Fruit fly (Drosophila melanogaster) whole organism, embryonic: Measurements from ENCODE around the gene CG7810.

Experiments used
- Antp ChIP-seq: fragments of 200-800 bp; sonication (Bioruptor generic); optimal IDR thresholded peaks from 3 replicates; lab custom pipeline; 2016; ENCODE audit warnings: missing biosample characterization, missing genetic modification characterization
- Atf6 ChIP-seq: fragments of 200-800 bp; sonication (Bioruptor generic); IDR thresholded peaks from 2 replicates; pipeline ENCODE4 v1.3.6; 2022; ENCODE audit warnings: missing biosample characterization, missing genetic modification characterization
- Bdp1 ChIP-seq: fragments of 200-800 bp; sonication (Bioruptor generic); optimal IDR thresholded peaks from 3 replicates; lab custom pipeline; 2016; ENCODE audit warnings: missing biosample characterization, missing genetic modification characterization
- CG11695 ChIP-seq: fragments of 200-800 bp; sonication (Bioruptor generic); IDR thresholded peaks from 3 replicates; pipeline ENCODE4 v1.3.6; 2022; ENCODE audit warnings: missing biosample characterization, missing genetic modification characterization
- CG1233 ChIP-seq: fragments of 200-800 bp; sonication (Bioruptor generic); optimal IDR thresholded peaks from 4 replicates; lab custom pipeline; 2018; ENCODE audit warnings: missing biosample characterization, mild to moderate bottlenecking, missing genetic modification characterization
- CG13123 ChIP-seq: fragments of 200-800 bp; sonication (Bioruptor generic); optimal IDR thresholded peaks from 2 replicates; lab custom pipeline; 2016; ENCODE audit warnings: missing biosample characterization, missing genetic modification characterization
- CG14710 ChIP-seq: fragments of 200-800 bp; sonication (Bioruptor generic); optimal IDR thresholded peaks from 3 replicates; lab custom pipeline; 2019; ENCODE audit warnings: missing biosample characterization, mild to moderate bottlenecking, missing genetic modification characterization, moderate library complexity
- CG15479 ChIP-seq: fragments of 200-800 bp; sonication (Bioruptor generic); optimal IDR thresholded peaks from 3 replicates; lab custom pipeline; 2019; ENCODE audit warnings: missing biosample characterization, mild to moderate bottlenecking, missing genetic modification characterization, moderate library complexity
- CG17612 ChIP-seq: fragments of 200-800 bp; sonication (Bioruptor generic); IDR thresholded peaks from 2 replicates; pipeline ENCODE4 v1.3.6; 2022; ENCODE audit warnings: missing biosample characterization, missing genetic modification characterization
- CG18599 ChIP-seq: fragments of 200-800 bp; sonication (Bioruptor generic); optimal IDR thresholded peaks from 3 replicates; lab custom pipeline; 2017; ENCODE audit warnings: missing biosample characterization, missing genetic modification characterization, mild to moderate bottlenecking, moderate library complexity, missing genetic modification reagents
- CG2116 ChIP-seq: fragments of 200-800 bp; sonication (Bioruptor generic); optimal IDR thresholded peaks from 3 replicates; lab custom pipeline; 2018; ENCODE audit warnings: missing biosample characterization, mild to moderate bottlenecking, missing genetic modification characterization
- CG2678 ChIP-seq: fragments of 200-800 bp; sonication (Bioruptor generic); optimal IDR thresholded peaks from 3 replicates; lab custom pipeline; 2019; ENCODE audit warnings: missing biosample characterization, mild to moderate bottlenecking, missing genetic modification characterization, moderate library complexity
- CG5953 ChIP-seq: fragments of 200-800 bp; sonication (Bioruptor generic); IDR thresholded peaks from 2 replicates; pipeline ENCODE4 v1.3.6; 2022; ENCODE audit warnings: missing biosample characterization, missing genetic modification characterization
- CG7963 ChIP-seq: fragments of 200-800 bp; sonication (Bioruptor generic); IDR thresholded peaks from 3 replicates; pipeline ENCODE4 v1.3.6; 2022; ENCODE audit warnings: missing biosample characterization, missing genetic modification characterization; ENCODE audit not compliant: partially characterized antibody
- CG9727 ChIP-seq: fragments of 200-800 bp; sonication (Bioruptor generic); optimal IDR thresholded peaks from 3 replicates; lab custom pipeline; 2017; ENCODE audit warnings: missing biosample characterization, mild to moderate bottlenecking, missing genetic modification characterization
- CG9932 ChIP-seq: fragments of 200-800 bp; sonication (Bioruptor generic); IDR thresholded peaks from 2 replicates; pipeline ENCODE4 v1.3.6; 2022; ENCODE audit warnings: missing biosample characterization, missing genetic modification characterization
- Dek ChIP-seq: fragments of 200-800 bp; sonication (Bioruptor generic); optimal IDR thresholded peaks from 3 replicates; lab custom pipeline; 2019; ENCODE audit warnings: missing biosample characterization, mild to moderate bottlenecking, missing genetic modification characterization, moderate library complexity
- Dp ChIP-seq: fragments of 200-800 bp; sonication (Bioruptor generic); optimal IDR thresholded peaks from 2 replicates; lab custom pipeline; 2018; ENCODE audit warnings: missing biosample characterization, mild to moderate bottlenecking, missing genetic modification characterization, moderate library complexity
- Fer1 ChIP-seq: fragments of 200-800 bp; sonication (Bioruptor generic); optimal IDR thresholded peaks from 2 replicates; lab custom pipeline; 2017; ENCODE audit warnings: missing biosample characterization, mild to moderate bottlenecking, missing genetic modification characterization
- GATAe ChIP-seq: fragments of 200-800 bp; sonication (Bioruptor generic); conservative IDR thresholded peaks from 2 replicates; pipeline ENCODE4 v1.3.6; 2022; ENCODE audit warnings: missing biosample characterization, missing genetic modification characterization
- H2.0 ChIP-seq: fragments of 200-800 bp; sonication (Bioruptor generic); IDR thresholded peaks from 2 replicates; pipeline ENCODE4 v1.3.6; 2022; ENCODE audit warnings: missing biosample characterization, missing genetic modification characterization
- Mes4 ChIP-seq: fragments of 200-800 bp; sonication (Bioruptor generic); optimal IDR thresholded peaks from 2 replicates; lab custom pipeline; 2016; ENCODE audit warnings: missing biosample characterization, missing genetic modification characterization
- NFAT ChIP-seq: fragments of 200-800 bp; sonication (Bioruptor generic); IDR thresholded peaks from 2 replicates; pipeline ENCODE4 v1.3.6; 2022; ENCODE audit warnings: missing biosample characterization, missing genetic modification characterization
- Rfx ChIP-seq: fragments of 200-800 bp; sonication (Bioruptor generic); IDR thresholded peaks from 2 replicates; pipeline ENCODE4 v1.3.6; 2022; ENCODE audit warnings: missing biosample characterization, missing genetic modification characterization
- Spps ChIP-seq: fragments of 200-800 bp; sonication (Bioruptor generic); optimal IDR thresholded peaks from 2 replicates; lab custom pipeline; 2018; ENCODE audit warnings: missing biosample characterization, mild to moderate bottlenecking, missing genetic modification characterization
- ac ChIP-seq: fragments of 200-800 bp; sonication (Bioruptor generic); optimal IDR thresholded peaks from 3 replicates; lab custom pipeline; 2017; ENCODE audit warnings: missing biosample characterization, mild to moderate bottlenecking, missing genetic modification characterization
- btn ChIP-seq: fragments of 200-800 bp; sonication (Bioruptor generic); optimal IDR thresholded peaks from 2 replicates; lab custom pipeline; 2016; ENCODE audit warnings: missing biosample characterization, missing genetic modification characterization
- cad ChIP-seq: fragments of >200 bp; optimal IDR thresholded peaks from 2 replicates; lab custom pipeline; 2017; ENCODE audit warnings: missing biosample characterization, missing genetic modification characterization
- chinmo ChIP-seq: fragments of 200-800 bp; sonication (Bioruptor generic); IDR thresholded peaks from 4 replicates; pipeline ENCODE4 v1.3.6; 2022; ENCODE audit warnings: missing biosample characterization, missing genetic modification characterization; ENCODE audit not compliant: partially characterized antibody
- da ChIP-seq: fragments of 200-800 bp; sonication (Bioruptor generic); optimal IDR thresholded peaks from 2 replicates; lab custom pipeline; 2016; ENCODE audit warnings: missing biosample characterization, missing genetic modification characterization
- dm ChIP-seq: fragments of 200-800 bp; sonication (Bioruptor generic); optimal IDR thresholded peaks from 3 replicates; lab custom pipeline; 2016; ENCODE audit warnings: missing biosample characterization, missing genetic modification characterization
- eve ChIP-seq, 2 experiments: fragments of >200 bp; optimal IDR thresholded peaks; 2 replicates each; lab custom pipeline; 2017; ENCODE audit warnings: missing biosample characterization in 2 of 2, missing genetic modification characterization in 2 of 2
- eyg ChIP-seq: fragments of 200-800 bp; sonication (Bioruptor generic); optimal IDR thresholded peaks from 3 replicates; lab custom pipeline; 2016; ENCODE audit warnings: missing biosample characterization, missing genetic modification characterization
- gce ChIP-seq: fragments of 200-800 bp; sonication (Bioruptor generic); IDR thresholded peaks from 3 replicates; pipeline ENCODE4 v1.3.6; 2022; ENCODE audit warnings: missing biosample characterization, missing genetic modification characterization
- gcm2 ChIP-seq: fragments of 200-800 bp; sonication (Bioruptor generic); optimal IDR thresholded peaks from 2 replicates; lab custom pipeline; 2016; ENCODE audit warnings: missing biosample characterization, missing genetic modification characterization
- grau ChIP-seq: fragments of 200-800 bp; optimal IDR thresholded peaks from 3 replicates; lab custom pipeline; 2019; ENCODE audit warnings: missing biosample characterization, mild to moderate bottlenecking, missing genetic modification characterization, moderate library complexity
- gsb ChIP-seq: fragments of 200-800 bp; sonication (Bioruptor generic); IDR thresholded peaks from 2 replicates; pipeline ENCODE4 v1.3.6; 2022; ENCODE audit warnings: missing biosample characterization, missing genetic modification characterization
- hb ChIP-seq: fragments of 200-800 bp; sonication (Bioruptor generic); IDR thresholded peaks from 3 replicates; pipeline ENCODE4 v1.3.6; 2022; ENCODE audit warnings: missing biosample characterization, missing genetic modification characterization; ENCODE audit not compliant: partially characterized antibody
- hbn ChIP-seq: fragments of 200-800 bp; sonication (Bioruptor generic); IDR thresholded peaks from 2 replicates; pipeline ENCODE4 v1.3.6; 2022; ENCODE audit warnings: missing biosample characterization, missing genetic modification characterization; ENCODE audit not compliant: partially characterized antibody
- jumu ChIP-seq: fragments of 200-800 bp; sonication (Bioruptor generic); optimal IDR thresholded peaks from 3 replicates; lab custom pipeline; 2016; ENCODE audit warnings: missing biosample characterization, missing genetic modification characterization
- luna ChIP-seq: fragments of 200-800 bp; sonication (Bioruptor generic); optimal IDR thresholded peaks from 2 replicates; lab custom pipeline; 2016; ENCODE audit warnings: missing biosample characterization, missing genetic modification characterization
- onecut ChIP-seq: fragments of 200-800 bp; sonication (Bioruptor generic); IDR thresholded peaks from 2 replicates; pipeline ENCODE4 v1.3.6; 2022; ENCODE audit warnings: missing biosample characterization, missing genetic modification characterization
- pb ChIP-seq: fragments of 200-800 bp; sonication (Bioruptor generic); optimal IDR thresholded peaks from 3 replicates; lab custom pipeline; 2016; ENCODE audit warnings: missing biosample characterization, missing genetic modification characterization
- pho ChIP-seq: fragments of 200-800 bp; sonication (Bioruptor generic); optimal IDR thresholded peaks from 2 replicates; lab custom pipeline; 2016; ENCODE audit warnings: missing biosample characterization, missing genetic modification characterization
- slou ChIP-seq: fragments of 200-800 bp; sonication (Bioruptor generic); optimal IDR thresholded peaks from 3 replicates; lab custom pipeline; 2016; ENCODE audit warnings: missing biosample characterization, missing genetic modification characterization
- sob ChIP-seq: fragments of 200-800 bp; sonication (Bioruptor generic); IDR thresholded peaks from 2 replicates; pipeline ENCODE4 v1.3.6; 2022; ENCODE audit warnings: missing biosample characterization, missing genetic modification characterization
- stwl ChIP-seq: fragments of 200-800 bp; sonication (Bioruptor generic); optimal IDR thresholded peaks from 3 replicates; lab custom pipeline; 2018; ENCODE audit warnings: missing biosample characterization, mild to moderate bottlenecking, missing genetic modification characterization, moderate library complexity
- sug ChIP-seq: fragments of 200-800 bp; optimal IDR thresholded peaks from 2 replicates; lab custom pipeline; 2019; ENCODE audit warnings: missing biosample characterization, mild to moderate bottlenecking, missing genetic modification characterization, moderate library complexity
- ttk ChIP-seq: fragments of 200-800 bp; sonication (Bioruptor generic); IDR thresholded peaks from 2 replicates; pipeline ENCODE4 v2.1.2; 2022; ENCODE audit warnings: missing biosample characterization, missing genetic modification characterization
- unpg ChIP-seq: fragments of 200-800 bp; sonication (Bioruptor generic); optimal IDR thresholded peaks from 3 replicates; lab custom pipeline; 2018; ENCODE audit warnings: missing biosample characterization, mild to moderate bottlenecking, missing genetic modification characterization, moderate library complexity

Gene CG7810

dm6 chr2L:8319858-8320525, 9.0 kb upstream of the CG7810 start, which contains the start of the genes mtsh and strat (continued):
- TF ChIP-seq pho (GFP tag; lab: Kevin White, UChicago) = peak; percentile 28
- TF ChIP-seq Fer1 (GFP tag; lab: Kevin White, UChicago) = peak; percentile 86
- no peak for TF ChIP-seq CG11695 (GFP tag; lab: Robert Waterston, UW)
- TF ChIP-seq jumu = no peak
- TF ChIP-seq Rfx = peak; percentile 76
- no peak for TF ChIP-seq grau (tag; lab: Kevin White, UChicago)
- TF ChIP-seq hb (GFP tag; lab: Robert Waterston, UW) = no peak
- TF ChIP-seq sug (tag; lab: Kevin White, UChicago) = no peak
- peak; percentile 63; the same call in 1 of the 2 replicates for TF ChIP-seq GATAe (GFP tag; lab: Robert Waterston, UW)
- no peak for TF ChIP-seq CG17612 (GFP tag; lab: Robert Waterston, UW)
- TF ChIP-seq CG18599 = peak; percentile 66
- peak; percentile 47 for TF ChIP-seq CG15479 (GFP tag; lab: Kevin White, UChicago)
- peak; percentile 37 for TF ChIP-seq pb
- peak; percentile 33; the same call in 1 of the 2 replicates for TF ChIP-seq gsb (GFP tag; lab: Robert Waterston, UW)
- no peak for TF ChIP-seq hbn (GFP tag; lab: Robert Waterston, UW)
- TF ChIP-seq dm = peak; percentile 55
- TF ChIP-seq luna (GFP tag; lab: Kevin White, UChicago) = no peak
- TF ChIP-seq CG2116 (GFP tag; lab: Kevin White, UChicago) = peak; percentile 78
- TF ChIP-seq stwl = peak; percentile 96
- TF ChIP-seq Bdp1 (GFP tag; lab: Kevin White, UChicago) = no peak
- peak; percentile 79 for TF ChIP-seq CG7963 (GFP tag; lab: Robert Waterston, UW)
- TF ChIP-seq unpg (GFP tag; lab: Kevin White, UChicago) = no peak
- no peak for TF ChIP-seq eve (GFP tag; optimal IDR thresholded peaks at IDR 0.05; lab: Kevin White, UChicago)
- TF ChIP-seq CG1233 (GFP tag; lab: Kevin White, UChicago) = peak; percentile 65
- peak; percentile 76 for TF ChIP-seq sob (GFP tag; lab: Robert Waterston, UW)
- TF ChIP-seq onecut = no peak; the same call in 1 of the 2 replicates
- TF ChIP-seq gce = 0 out of 3 replicates have a peak, but pooled peaks have one; percentile 35
- TF ChIP-seq NFAT (GFP tag; lab: Robert Waterston, UW) = peak; percentile 49; the same call in 1 of the 2 replicates
- TF ChIP-seq Atf6 = peak; percentile 57; the same call in 1 of the 2 replicates
- peak; percentile 82 for TF ChIP-seq CG9727
- TF ChIP-seq CG2678 (tag; lab: Kevin White, UChicago) = no peak
- peak; percentile 6 for TF ChIP-seq Mes4
- peak; percentile 13 for TF ChIP-seq Dek (tag; lab: Kevin White, UChicago)
- TF ChIP-seq btn (GFP tag; lab: Kevin White, UChicago) = no peak
- peak; percentile 85 for TF ChIP-seq Dp (GFP tag; lab: Kevin White, UChicago)
- peak; percentile 90 for TF ChIP-seq CG14710 (tag; lab: Kevin White, UChicago)
- TF ChIP-seq Spps (tag; lab: Kevin White, UChicago) = peak; percentile 18
- no peak for TF ChIP-seq CG9932
- no peak for TF ChIP-seq ttk (GFP tag; lab: Robert Waterston, UW)
- TF ChIP-seq slou (GFP tag; lab: Kevin White, UChicago) = peak; percentile 30
- TF ChIP-seq cad (GFP tag; lab: Kevin White, UChicago) = no peak
- TF ChIP-seq eyg (GFP tag; lab: Kevin White, UChicago) = peak; percentile 49
- peak; percentile 35 for TF ChIP-seq ac
- no peak for TF ChIP-seq gcm2 (GFP tag; lab: Kevin White, UChicago)
- TF ChIP-seq CG5953 = no peak
- peak; percentile 88; the same call in 3 of the 4 replicates for TF ChIP-seq chinmo (GFP tag; lab: Robert Waterston, UW)
- TF ChIP-seq H2.0 (GFP tag; lab: Robert Waterston, UW) = no peak; the same call in 1 of the 2 replicates
- TF ChIP-seq CG13123 (GFP tag; lab: Kevin White, UChicago) = no peak
- TF ChIP-seq da = no peak
- TF ChIP-seq Antp (GFP tag; lab: Kevin White, UChicago) = peak; percentile 51
